Fruit fly (Drosophila melanogaster) whole organism, embryonic: ENCODE results near the gene Dup99B.

Source experiments
- Asciz ChIP-seq: fragments of 200-800 bp; sonication (Bioruptor generic); optimal IDR thresholded peaks from 2 replicates; lab custom pipeline; 2017; ENCODE audit warnings: missing biosample characterization, mild to moderate bottlenecking, missing genetic modification characterization, missing genetic modification reagents
- Atf6 ChIP-seq: fragments of 200-800 bp; sonication (Bioruptor generic); IDR thresholded peaks from 2 replicates; pipeline ENCODE4 v1.3.6; 2022; ENCODE audit warnings: missing biosample characterization, missing genetic modification characterization
- C15 ChIP-seq: fragments of 200-800 bp; sonication (Bioruptor generic); IDR thresholded peaks from 3 replicates; pipeline ENCODE4 v1.3.6; 2022; ENCODE audit warnings: missing biosample characterization, missing genetic modification characterization
- CG10209 ChIP-seq: fragments of 200-800 bp; sonication (Bioruptor generic); optimal IDR thresholded peaks from 3 replicates; lab custom pipeline; 2017; ENCODE audit warnings: missing biosample characterization, mild to moderate bottlenecking, missing genetic modification characterization, missing genetic modification reagents
- CG10654 ChIP-seq: fragments of 200-800 bp; sonication (Bioruptor generic); optimal IDR thresholded peaks from 2 replicates; lab custom pipeline; 2016; ENCODE audit warnings: missing biosample characterization, missing genetic modification characterization
- CG11085 ChIP-seq: fragments of 200-800 bp; sonication (Bioruptor generic); IDR thresholded peaks from 2 replicates; pipeline ENCODE4 v1.3.6; 2022; ENCODE audit warnings: missing biosample characterization, missing genetic modification characterization
- CG11456 ChIP-seq: fragments of 200-800 bp; sonication (Bioruptor generic); IDR thresholded peaks from 3 replicates; pipeline ENCODE4 v1.3.6; 2022; ENCODE audit warnings: missing biosample characterization, missing genetic modification characterization
- CG14014 ChIP-seq: fragments of 200-800 bp; sonication (Bioruptor generic); IDR thresholded peaks from 2 replicates; pipeline ENCODE4 v1.3.6; 2022; ENCODE audit warnings: missing biosample characterization, missing genetic modification characterization
- CG16779 ChIP-seq: fragments of 200-800 bp; sonication (Bioruptor generic); IDR thresholded peaks from 2 replicates; pipeline ENCODE4 v1.3.6; 2022; ENCODE audit warnings: missing biosample characterization, missing genetic modification characterization
- CG16863 ChIP-seq: fragments of 200-800 bp; sonication (Bioruptor generic); optimal IDR thresholded peaks from 3 replicates; lab custom pipeline; 2016; ENCODE audit warnings: missing biosample characterization, missing genetic modification characterization
- CG17802 ChIP-seq: fragments of 200-800 bp; sonication (Bioruptor generic); optimal IDR thresholded peaks from 2 replicates; lab custom pipeline; 2018; ENCODE audit warnings: missing biosample characterization, mild to moderate bottlenecking, missing genetic modification characterization, moderate library complexity
- CG2712 ChIP-seq: fragments of 200-800 bp; optimal IDR thresholded peaks from 3 replicates; lab custom pipeline; 2019; ENCODE audit warnings: missing biosample characterization, mild to moderate bottlenecking, missing genetic modification characterization, moderate library complexity
- CG3407 ChIP-seq: fragments of 200-800 bp; sonication (Bioruptor generic); optimal IDR thresholded peaks from 2 replicates; lab custom pipeline; 2018; ENCODE audit warnings: missing biosample characterization, mild to moderate bottlenecking, missing genetic modification characterization
- CG3995 ChIP-seq: fragments of 200-800 bp; sonication (Bioruptor generic); optimal IDR thresholded peaks from 3 replicates; lab custom pipeline; 2016; ENCODE audit warnings: missing biosample characterization, missing genetic modification characterization
- CG4707 ChIP-seq: fragments of 200-800 bp; sonication (Bioruptor generic); optimal IDR thresholded peaks from 2 replicates; lab custom pipeline; 2018; ENCODE audit warnings: missing biosample characterization, mild to moderate bottlenecking, missing genetic modification characterization, moderate library complexity
- CG6175 ChIP-seq: fragments of 200-800 bp; sonication (Bioruptor generic); IDR thresholded peaks from 3 replicates; pipeline ENCODE4 v1.3.6; 2022; ENCODE audit warnings: missing biosample characterization, missing genetic modification characterization
- CG6254 ChIP-seq: fragments of 200-800 bp; sonication (Bioruptor generic); optimal IDR thresholded peaks from 3 replicates; lab custom pipeline; 2017; ENCODE audit warnings: mild to moderate bottlenecking, missing biosample characterization, missing genetic modification reagents, missing genetic modification characterization
- CG6683 ChIP-seq: fragments of 200-800 bp; sonication (Bioruptor generic); optimal IDR thresholded peaks from 2 replicates; lab custom pipeline; 2017; ENCODE audit warnings: missing biosample characterization, mild to moderate bottlenecking, missing genetic modification characterization, missing genetic modification reagents
- CG7556 ChIP-seq: fragments of 200-800 bp; sonication (Bioruptor generic); optimal IDR thresholded peaks from 2 replicates; lab custom pipeline; 2017; ENCODE audit warnings: missing biosample characterization, mild to moderate bottlenecking, missing genetic modification characterization
- CG7745 ChIP-seq: fragments of 200-800 bp; sonication (Bioruptor generic); optimal IDR thresholded peaks from 2 replicates; lab custom pipeline; 2018; ENCODE audit warnings: missing biosample characterization, mild to moderate bottlenecking, missing genetic modification characterization, moderate library complexity
- CG8924 ChIP-seq: fragments of 200-800 bp; optimal IDR thresholded peaks from 3 replicates; lab custom pipeline; 2019; ENCODE audit warnings: missing biosample characterization, mild to moderate bottlenecking, missing genetic modification characterization, moderate library complexity
- Dip2 ChIP-seq: fragments of 200-800 bp; sonication (Bioruptor generic); IDR thresholded peaks from 2 replicates; pipeline ENCODE4 v1.3.6; 2022; ENCODE audit warnings: missing biosample characterization, missing genetic modification characterization
- E2f1 ChIP-seq: fragments of 200-800 bp; sonication (Bioruptor generic); IDR thresholded peaks from 2 replicates; pipeline ENCODE4 v1.3.6; 2022; ENCODE audit warnings: missing biosample characterization, missing genetic modification characterization
- Gug ChIP-seq: fragments of 200-800 bp; sonication (Bioruptor generic); IDR thresholded peaks from 4 replicates; pipeline ENCODE4 v1.3.6; 2022; ENCODE audit warnings: missing biosample characterization, missing genetic modification characterization
- HLH4C ChIP-seq: fragments of 200-800 bp; sonication (Bioruptor generic); IDR thresholded peaks from 3 replicates; pipeline ENCODE4 v1.3.6; 2022; ENCODE audit warnings: missing biosample characterization, missing genetic modification characterization; ENCODE audit not compliant: partially characterized antibody
- HmgZ ChIP-seq: fragments of 200-800 bp; sonication (Bioruptor generic); optimal IDR thresholded peaks from 2 replicates; lab custom pipeline; 2018; ENCODE audit warnings: missing biosample characterization, mild to moderate bottlenecking, missing genetic modification characterization
- Hr51 ChIP-seq, 2 experiments: fragments of 200-800 bp; sonication (Bioruptor generic); optimal IDR thresholded peaks; 2 replicates in 1 of 2; 3 replicates in 1 of 2; lab custom pipeline; 2016 to 2018; ENCODE audit warnings: missing biosample characterization in 2 of 2, missing genetic modification characterization in 2 of 2, mild to moderate bottlenecking in 1 of 2, moderate library complexity in 1 of 2
- Myb ChIP-seq: fragments of 200-800 bp; sonication (Bioruptor generic); optimal IDR thresholded peaks from 2 replicates; lab custom pipeline; 2016; ENCODE audit warnings: missing biosample characterization, missing genetic modification characterization
- NFAT ChIP-seq: fragments of 200-800 bp; sonication (Bioruptor generic); IDR thresholded peaks from 2 replicates; pipeline ENCODE4 v1.3.6; 2022; ENCODE audit warnings: missing biosample characterization, missing genetic modification characterization
- Spps ChIP-seq: fragments of 200-800 bp; sonication (Bioruptor generic); optimal IDR thresholded peaks from 2 replicates; lab custom pipeline; 2018; ENCODE audit warnings: missing biosample characterization, mild to moderate bottlenecking, missing genetic modification characterization
- Taf1 ChIP-seq: fragments of 200-800 bp; sonication (Bioruptor generic); IDR thresholded peaks from 2 replicates; pipeline ENCODE4 v1.3.6; 2022; ENCODE audit warnings: missing biosample characterization, missing genetic modification characterization
- YL-1 ChIP-seq: fragments of 200-800 bp; sonication (Bioruptor generic); optimal IDR thresholded peaks from 3 replicates; lab custom pipeline; 2017; ENCODE audit warnings: missing biosample characterization, mild to moderate bottlenecking, missing genetic modification characterization
- amos ChIP-seq: fragments of 200-800 bp; sonication (Bioruptor generic); IDR thresholded peaks from 2 replicates; pipeline ENCODE4 v1.3.6; 2022; ENCODE audit warnings: missing biosample characterization, missing genetic modification characterization; ENCODE audit not compliant: partially characterized antibody
- ara ChIP-seq: fragments of 200-800 bp; sonication (Bioruptor generic); IDR thresholded peaks from 2 replicates; pipeline ENCODE4 v1.3.6; 2022; ENCODE audit warnings: missing biosample characterization, missing genetic modification characterization
- ato ChIP-seq: fragments of 200-800 bp; sonication (Bioruptor generic); IDR thresholded peaks from 2 replicates; pipeline ENCODE4 v1.3.6; 2022; ENCODE audit warnings: missing biosample characterization, missing genetic modification characterization; ENCODE audit not compliant: partially characterized antibody
- cad ChIP-seq: fragments of >200 bp; optimal IDR thresholded peaks from 2 replicates; lab custom pipeline; 2017; ENCODE audit warnings: missing biosample characterization, missing genetic modification characterization
- chif ChIP-seq, 2 experiments: fragments of 200-800 bp; sonication (Bioruptor generic); optimal IDR thresholded peaks; 3 replicates each; lab custom pipeline; 2016; ENCODE audit warnings: missing biosample characterization in 2 of 2, missing genetic modification characterization in 2 of 2
- chn ChIP-seq: fragments of 200-800 bp; sonication (Bioruptor generic); optimal IDR thresholded peaks from 2 replicates; lab custom pipeline; 2016; ENCODE audit warnings: missing biosample characterization, missing genetic modification characterization
- dmrt11E ChIP-seq: fragments of 200-800 bp; sonication (Bioruptor generic); optimal IDR thresholded peaks from 3 replicates; lab custom pipeline; 2018; ENCODE audit warnings: missing biosample characterization, mild to moderate bottlenecking, missing genetic modification characterization, moderate library complexity
- eve ChIP-seq, 2 experiments: fragments of >200 bp; optimal IDR thresholded peaks; 2 replicates each; lab custom pipeline; 2017; ENCODE audit warnings: missing biosample characterization in 2 of 2, missing genetic modification characterization in 2 of 2
- fd3F ChIP-seq: fragments of 200-800 bp; sonication (Bioruptor generic); optimal IDR thresholded peaks from 2 replicates; lab custom pipeline; 2018; ENCODE audit warnings: missing biosample characterization, mild to moderate bottlenecking, missing genetic modification characterization, moderate library complexity
- fu2 ChIP-seq: fragments of 200-800 bp; sonication (Bioruptor generic); optimal IDR thresholded peaks from 2 replicates; lab custom pipeline; 2016; ENCODE audit warnings: missing biosample characterization, missing genetic modification characterization
- gcm2 ChIP-seq: fragments of 200-800 bp; sonication (Bioruptor generic); optimal IDR thresholded peaks from 2 replicates; lab custom pipeline; 2016; ENCODE audit warnings: missing biosample characterization, missing genetic modification characterization
- hth ChIP-seq: fragments of >200 bp; optimal IDR thresholded peaks from 2 replicates; lab custom pipeline; 2017; ENCODE audit warnings: inconsistent platforms
- mam ChIP-seq: fragments of 200-800 bp; sonication (Bioruptor generic); optimal IDR thresholded peaks from 3 replicates; lab custom pipeline; 2016; ENCODE audit warnings: missing biosample characterization, missing genetic modification characterization
- mirr ChIP-seq: fragments of 200-800 bp; sonication (Bioruptor generic); optimal IDR thresholded peaks from 3 replicates; lab custom pipeline; 2018; ENCODE audit warnings: missing biosample characterization, mild to moderate bottlenecking, missing genetic modification characterization
- otp ChIP-seq: fragments of 200-800 bp; sonication (Bioruptor generic); IDR thresholded peaks from 3 replicates; pipeline ENCODE4, ENCODE4 v1.3.6; 2022; ENCODE audit warnings: missing biosample characterization, missing genetic modification characterization
- ranshi ChIP-seq: fragments of 200-800 bp; sonication (Bioruptor generic); IDR thresholded peaks from 2 replicates; pipeline ENCODE4 v1.3.6; 2022; ENCODE audit warnings: missing biosample characterization, missing genetic modification characterization
- shn ChIP-seq: fragments of 200-800 bp; sonication (Bioruptor generic); optimal IDR thresholded peaks from 3 replicates; lab custom pipeline; 2016; ENCODE audit warnings: missing biosample characterization, missing genetic modification characterization
- sr ChIP-seq: fragments of 200-800 bp; sonication (Bioruptor generic); IDR thresholded peaks from 3 replicates; pipeline ENCODE4 v1.3.6; 2022; ENCODE audit warnings: missing biosample characterization, missing genetic modification characterization
- zen2 ChIP-seq: fragments of 200-800 bp; sonication (Bioruptor generic); IDR thresholded peaks from 3 replicates; pipeline ENCODE4 v1.3.6; 2022; ENCODE audit warnings: missing biosample characterization, missing genetic modification characterization; ENCODE audit not compliant: partially characterized antibody

The Dup99B gene

DNA sequence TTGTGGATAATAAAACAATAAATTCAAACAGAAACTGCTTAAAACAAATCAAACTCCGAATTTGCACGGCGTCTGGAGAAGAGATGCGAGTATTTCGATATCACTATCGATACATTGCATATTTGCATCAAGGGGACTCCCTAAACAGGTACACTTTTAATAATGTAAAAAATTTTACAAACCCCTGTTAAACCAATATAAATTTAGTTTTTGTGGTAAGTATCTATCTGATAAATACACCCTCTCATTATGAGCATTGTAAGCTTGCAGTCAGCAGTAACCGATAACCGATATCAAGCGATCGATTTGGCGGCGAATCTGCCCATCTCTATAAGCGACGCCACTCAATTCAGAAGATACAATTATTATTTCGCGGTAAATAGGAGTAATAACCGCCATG is 39.8 kb downstream of the Dup99B start, which contains the start of the genes Bub3 and Cap-D2 (continued):
- TF ChIP-seq CG8924 (tag; lab: Kevin White, UChicago) = peak; percentile 65
- TF ChIP-seq fu2 (GFP tag; lab: Kevin White, UChicago) = peak; percentile 68
- peak; percentile 86 for TF ChIP-seq HLH4C (GFP tag; lab: Robert Waterston, UW)
- peak; percentile 34; the same call in 1 of the 2 replicates for TF ChIP-seq Taf1 (GFP tag; lab: Robert Waterston, UW)
- no peak for TF ChIP-seq ara
- no peak for TF ChIP-seq sr (GFP tag; lab: Robert Waterston, UW)
- TF ChIP-seq chn (GFP tag; lab: Kevin White, UChicago) = peak; percentile 84
- TF ChIP-seq eve (GFP tag; optimal IDR thresholded peaks at IDR 0.05; lab: Kevin White, UChicago) = no peak
- TF ChIP-seq fd3F (GFP tag; lab: Kevin White, UChicago) = no peak
- peak; percentile 71 to 79 for TF ChIP-seq chif (GFP tag; optimal IDR thresholded peaks at IDR 0.05; lab: Kevin White, UChicago)
- peak; percentile 66 for TF ChIP-seq CG16863 (GFP tag; lab: Kevin White, UChicago)
- TF ChIP-seq zen2 (GFP tag; lab: Robert Waterston, UW) = peak; percentile 61; the same call in 1 of the 3 replicates
- TF ChIP-seq otp (GFP tag; lab: Robert Waterston, UW) = 0 out of 3 replicates have a peak, but pooled peaks have one; percentile 60
- TF ChIP-seq E2f1 = peak; percentile 44
- TF ChIP-seq CG7745 (tag; lab: Kevin White, UChicago) = no peak
- no peak for TF ChIP-seq C15
- TF ChIP-seq ranshi (GFP tag; lab: Robert Waterston, UW) = peak; percentile 69; the same call in 1 of the 2 replicates
- TF ChIP-seq Gug (GFP tag; lab: Robert Waterston, UW) = peak; percentile 63; the same call in 3 of the 4 replicates
- peak; percentile 3 for TF ChIP-seq CG3995 (GFP tag; lab: Kevin White, UChicago)
- TF ChIP-seq hth (lab: Kevin White, UChicago) = no peak
- no peak for TF ChIP-seq CG16779 (GFP tag; lab: Robert Waterston, UW)
- peak; percentile 73 for TF ChIP-seq CG2712 (tag; lab: Kevin White, UChicago)
- peak; percentile 84 for TF ChIP-seq mam (GFP tag; lab: Kevin White, UChicago)
- TF ChIP-seq CG6683 (GFP tag; lab: Kevin White, UChicago) = no peak
- peak; percentile 43; the same call in 1 of the 2 replicates for TF ChIP-seq ato (GFP tag; lab: Robert Waterston, UW)
- TF ChIP-seq CG4707 (GFP tag; lab: Kevin White, UChicago) = no peak
- peak; percentile 41 for TF ChIP-seq YL-1 (GFP tag; lab: Kevin White, UChicago)
- TF ChIP-seq CG17802 (tag; lab: Kevin White, UChicago) = peak; percentile 37
- TF ChIP-seq Myb (GFP tag; lab: Kevin White, UChicago) = peak; percentile 68
- peak; percentile 26 for TF ChIP-seq CG3407 (GFP tag; lab: Kevin White, UChicago)
- TF ChIP-seq CG14014 = peak; percentile 79
- peak; percentile 68 for TF ChIP-seq HmgZ (tag; lab: Kevin White, UChicago)
- TF ChIP-seq CG7556 (GFP tag; lab: Kevin White, UChicago) = peak; percentile 40
- TF ChIP-seq Spps (tag; lab: Kevin White, UChicago) = peak; percentile 59
- peak; percentile 76 for TF ChIP-seq Atf6 (GFP tag; lab: Robert Waterston, UW)
- TF ChIP-seq Hr51 (GFP tag; optimal IDR thresholded peaks at IDR 0.05; lab: Kevin White, UChicago) = peak in 1 of 2 experiments; percentile 70
- no peak; the same call in 1 of the 2 replicates for TF ChIP-seq NFAT
- no peak for TF ChIP-seq CG6254 (GFP tag; lab: Kevin White, UChicago)
- no peak for TF ChIP-seq Dip2 (GFP tag; lab: Robert Waterston, UW)
- TF ChIP-seq shn = peak; percentile 70
- TF ChIP-seq gcm2 = peak; percentile 38
- 0 out of 2 replicates have a peak, but pooled peaks have one; percentile 8 for TF ChIP-seq CG11085 (GFP tag; lab: Robert Waterston, UW)
- TF ChIP-seq mirr (GFP tag; lab: Kevin White, UChicago) = no peak
- no peak for TF ChIP-seq cad (GFP tag; lab: Kevin White, UChicago)
- TF ChIP-seq CG6175 (GFP tag; lab: Robert Waterston, UW) = no peak
- TF ChIP-seq Asciz = no peak
- TF ChIP-seq CG10209 (GFP tag; lab: Kevin White, UChicago) = peak; percentile 43
- peak; percentile 67 for TF ChIP-seq dmrt11E (tag; lab: Kevin White, UChicago)
- peak; percentile 73 for TF ChIP-seq CG10654 (GFP tag; lab: Kevin White, UChicago)
- TF ChIP-seq amos (GFP tag; lab: Robert Waterston, UW) = peak; percentile 70
- 0 out of 3 replicates have a peak, but pooled peaks have one; percentile 13 for TF ChIP-seq CG11456 (GFP tag; lab: Robert Waterston, UW)
